Worm (Caenorhabditis elegans) whole organism, mixed stage, embryonic: ENCODE measurements around the gene T09F5.10.

ENCODE experiments used
- M03D4.4 ChIP-seq: sonication (generic microtip); optimal IDR thresholded peaks from 2 replicates; lab custom pipeline; 2017; ENCODE audit warnings: mild to moderate bottlenecking, missing genetic modification characterization, missing compliant biosample characterization
- bed-3 ChIP-seq: fragments of 200-800 bp; sonication (Bioruptor generic); optimal IDR thresholded peaks from 3 replicates; lab custom pipeline; 2018; ENCODE audit warnings: mild to moderate bottlenecking, missing genetic modification characterization, moderate library complexity, missing compliant biosample characterization
- ceh-39 ChIP-seq: fragments of 150-350 bp; optimal IDR thresholded peaks from 2 replicates; lab custom pipeline; 2014; ENCODE audit warnings: missing biosample characterization, missing genetic modification characterization
- ceh-43 ChIP-seq: fragments of 200-800 bp; sonication (Bioruptor generic); optimal IDR thresholded peaks from 2 replicates; lab custom pipeline; 2018; ENCODE audit warnings: mild to moderate bottlenecking, missing genetic modification characterization, moderate library complexity, missing compliant biosample characterization
- ceh-83 ChIP-seq: fragments of 200-800 bp; sonication (Bioruptor generic); optimal IDR thresholded peaks from 2 replicates; lab custom pipeline; 2018; ENCODE audit warnings: mild to moderate bottlenecking, missing genetic modification characterization, missing compliant biosample characterization
- ces-1 ChIP-seq: fragments of 150-350 bp; optimal IDR thresholded peaks from 2 replicates; lab custom pipeline; 2014; ENCODE audit warnings: missing biosample characterization, missing genetic modification reagents, missing genetic modification characterization
- cnd-1 ChIP-seq: fragments of 200-800 bp; sonication (Bioruptor generic); optimal IDR thresholded peaks from 2 replicates; lab custom pipeline; 2018; ENCODE audit warnings: mild to moderate bottlenecking, missing genetic modification characterization, missing compliant biosample characterization
- drap-1 ChIP-seq: fragments of 200-800 bp; sonication (Bioruptor generic); optimal IDR thresholded peaks from 3 replicates; lab custom pipeline; 2018; ENCODE audit warnings: mild to moderate bottlenecking, missing genetic modification characterization, missing compliant biosample characterization
- elt-1 ChIP-seq: sonication (generic microtip); optimal IDR thresholded peaks from 2 replicates; lab custom pipeline; 2017; ENCODE audit warnings: missing genetic modification characterization, mild to moderate bottlenecking, missing compliant biosample characterization, antibody characterized with exemption, moderate library complexity, borderline replicate concordance; ENCODE audit not compliant: insufficient read depth
- elt-3 ChIP-seq: fragments of 150-350 bp; optimal IDR thresholded peaks from 2 replicates; lab custom pipeline; 2014; ENCODE audit warnings: missing biosample characterization, missing genetic modification characterization
- hlh-1 ChIP-seq: fragments of 150-350 bp; optimal IDR thresholded peaks from 2 replicates; lab custom pipeline; 2014; ENCODE audit warnings: missing biosample characterization, missing genetic modification reagents, missing genetic modification characterization
- lin-13 ChIP-seq: fragments of 150-350 bp; optimal IDR thresholded peaks from 2 replicates; lab custom pipeline; 2014; ENCODE audit warnings: missing biosample characterization, missing genetic modification characterization
- lin-32 ChIP-seq: fragments of 200-800 bp; sonication (Bioruptor generic); optimal IDR thresholded peaks from 2 replicates; lab custom pipeline; 2018; ENCODE audit warnings: mild to moderate bottlenecking, missing genetic modification characterization, missing compliant biosample characterization
- lsy-2 ChIP-seq: fragments of 150-350 bp; optimal IDR thresholded peaks from 2 replicates; lab custom pipeline; 2014; ENCODE audit warnings: missing biosample characterization, missing genetic modification characterization
- mab-5 ChIP-seq: fragments of 150-350 bp; optimal IDR thresholded peaks from 2 replicates; lab custom pipeline; 2014; ENCODE audit warnings: missing biosample characterization, missing genetic modification characterization
- mep-1 ChIP-seq: fragments of 150-350 bp; optimal IDR thresholded peaks from 2 replicates; lab custom pipeline; 2017; ENCODE audit warnings: missing biosample characterization, missing genetic modification reagents, missing genetic modification characterization, inconsistent platforms
- mls-2 ChIP-seq: sonication (generic microtip); optimal IDR thresholded peaks from 2 replicates; lab custom pipeline; 2016; ENCODE audit warnings: mild to moderate bottlenecking, missing genetic modification characterization, moderate library complexity, missing compliant biosample characterization
- nhr-12 ChIP-seq: fragments of 150-350 bp; optimal IDR thresholded peaks from 2 replicates; lab custom pipeline; 2014; ENCODE audit warnings: missing biosample characterization, missing genetic modification characterization
- nhr-2 ChIP-seq: fragments of 150-350 bp; optimal IDR thresholded peaks from 2 replicates; lab custom pipeline; 2014; ENCODE audit warnings: missing biosample characterization, missing genetic modification characterization
- nhr-237 ChIP-seq: fragments of 150-350 bp; optimal IDR thresholded peaks from 2 replicates; lab custom pipeline; 2014; ENCODE audit warnings: missing biosample characterization, missing genetic modification characterization
- nhr-76 ChIP-seq: sonication (generic microtip); optimal IDR thresholded peaks from 2 replicates; lab custom pipeline; 2017; ENCODE audit warnings: missing biosample characterization, missing genetic modification characterization
- pha-4 ChIP-seq: fragments of 150-350 bp; optimal IDR thresholded peaks from 2 replicates; lab custom pipeline; 2018; ENCODE audit warnings: missing biosample characterization, missing genetic modification reagents, missing genetic modification characterization
- sem-2 ChIP-seq: fragments of 200-800 bp; sonication (Bioruptor generic); optimal IDR thresholded peaks from 2 replicates; lab custom pipeline; 2018; ENCODE audit warnings: mild to moderate bottlenecking, missing genetic modification characterization, missing compliant biosample characterization
- sptf-1 ChIP-seq: sonication (generic microtip); optimal IDR thresholded peaks from 2 replicates; lab custom pipeline; 2017; ENCODE audit warnings: mild to moderate bottlenecking, missing genetic modification characterization, moderate library complexity, missing compliant biosample characterization
- tbx-8 ChIP-seq: fragments of 200-800 bp; sonication (Bioruptor generic); optimal IDR thresholded peaks from 2 replicates; lab custom pipeline; 2018; ENCODE audit warnings: mild to moderate bottlenecking, missing genetic modification characterization, moderate library complexity, missing compliant biosample characterization
- unc-120 ChIP-seq: sonication (generic microtip); optimal IDR thresholded peaks from 2 replicates; lab custom pipeline; 2017; ENCODE audit warnings: missing genetic modification characterization, missing compliant biosample characterization; ENCODE audit not compliant: poor library complexity, severe bottlenecking
- unc-62 ChIP-seq: fragments of 150-350 bp; optimal IDR thresholded peaks from 2 replicates; lab custom pipeline; 2014; ENCODE audit warnings: missing biosample characterization, missing genetic modification reagents, missing genetic modification characterization
- zip-8 ChIP-seq: fragments of 150-350 bp; optimal IDR thresholded peaks from 2 replicates; lab custom pipeline; 2014; ENCODE audit warnings: missing biosample characterization, missing genetic modification characterization
- ztf-11 ChIP-seq: fragments of 150-350 bp; optimal IDR thresholded peaks from 2 replicates; lab custom pipeline; 2014; ENCODE audit warnings: missing biosample characterization, missing genetic modification characterization

The T09F5.10 gene

DNA sequence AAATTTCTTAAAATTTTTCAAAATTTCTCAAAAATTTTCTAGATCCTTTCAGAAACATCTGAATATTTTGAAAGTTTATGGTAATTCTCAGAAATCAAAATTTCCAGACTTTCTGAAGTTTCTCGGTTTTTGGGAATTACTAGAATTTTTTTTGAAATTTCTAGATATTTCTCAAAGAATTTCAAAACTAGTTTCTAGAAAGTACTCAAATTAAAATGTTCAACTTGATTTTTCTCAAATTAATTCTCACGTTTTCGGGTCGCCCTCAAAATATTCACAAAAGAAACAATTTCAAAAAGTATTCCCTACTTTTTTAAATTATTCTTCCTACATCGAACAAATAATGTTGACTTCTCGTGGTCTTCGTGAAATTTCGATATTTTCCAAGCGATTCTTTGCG, at the start of gene T09F5.10:
Gene T09F5.10 (plus strand): TSS at position 301 of the 400 bp plus-strand sequence.
- no peak for TF ChIP-seq nhr-2 (tag; lab: Kevin White, UChicago)
- no peak for TF ChIP-seq pha-4 (tag; lab: Kevin White, UChicago)
- no peak for TF ChIP-seq ztf-11 (tag; lab: Kevin White, UChicago)
- TF ChIP-seq lin-32: no peak
- TF ChIP-seq nhr-12 (tag; lab: Kevin White, UChicago): no peak
- no peak for TF ChIP-seq mep-1

DNA sequence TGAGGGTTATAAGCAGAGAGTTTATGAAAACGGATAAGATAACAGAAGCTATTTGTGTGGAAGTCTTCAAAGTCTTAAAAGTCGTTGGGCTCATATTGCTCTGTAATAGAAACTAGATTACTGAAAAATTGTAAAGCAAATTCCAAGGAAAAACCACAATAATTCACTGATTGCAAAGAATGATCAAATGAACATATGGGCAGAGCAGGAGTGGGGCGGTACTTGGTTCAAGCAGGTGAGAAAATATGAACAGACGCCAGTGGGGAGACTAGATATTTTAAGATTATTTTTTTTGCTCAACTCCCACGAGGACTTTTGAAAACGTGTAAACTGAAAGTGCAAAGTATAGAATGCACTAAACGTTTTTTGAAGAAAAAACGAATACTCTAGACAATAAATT, 47.4 kb upstream of the T09F5.10 start, which contains the start of gene str-171:
Gene str-171 (minus strand): TSS at position 101 of the 400 bp plus-strand sequence.
- TF ChIP-seq zip-8 (tag; lab: Kevin White, UChicago) (no peak), drap-1 (GFP tag; lab: Kevin White, UChicago) (no peak), nhr-76 (no peak), M03D4.4 (tag; lab: Kevin White, UChicago) (no peak), cnd-1 (tag; lab: Kevin White, UChicago) (no peak), elt-1 (tag; lab: Kevin White, UChicago) (no peak), mep-1 (no peak)

DNA sequence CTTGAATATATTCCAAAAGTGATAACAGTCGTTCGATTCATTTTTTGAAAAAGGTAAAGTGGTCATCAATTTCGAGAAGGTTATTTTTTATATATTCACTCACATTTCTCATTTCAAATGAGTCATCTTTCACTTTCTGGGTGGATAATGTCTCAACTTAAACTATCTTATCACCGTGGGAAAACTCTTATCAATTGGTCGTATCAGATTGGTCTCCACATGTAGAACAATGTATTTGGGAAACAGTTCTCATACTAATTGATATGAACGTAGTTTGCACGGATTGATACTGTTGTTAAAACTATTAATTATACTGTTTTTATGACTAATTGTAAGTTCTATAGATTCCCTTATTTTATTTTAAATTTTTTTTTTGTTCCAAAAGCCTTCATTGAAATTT, 46.0 kb upstream of the T09F5.10 start:
- TF ChIP-seq ceh-43 (GFP tag; lab: Kevin White, UChicago): no peak

DNA sequence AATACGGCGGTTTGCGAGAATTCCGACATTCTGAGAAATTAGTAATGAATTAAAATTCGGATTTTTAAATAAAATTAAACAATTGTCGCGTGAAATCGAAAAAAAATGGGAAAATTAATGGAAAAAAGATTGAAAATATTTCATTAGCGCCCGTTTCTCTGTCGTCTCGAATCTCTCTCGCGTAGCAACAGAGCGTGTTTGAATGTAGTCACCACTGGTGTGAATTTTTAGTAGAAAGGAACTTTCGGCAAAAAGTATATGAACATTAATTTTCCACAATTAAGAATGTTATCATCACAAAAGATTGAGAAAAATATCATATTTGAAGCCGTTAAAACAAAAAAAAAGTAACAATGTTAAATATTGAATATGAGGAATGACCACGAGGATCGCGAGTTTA, 43.1 kb upstream of the T09F5.10 start, which contains the start of gene aipl-1:
Gene aipl-1 (minus strand): TSS at position 30 of the 400 bp plus-strand sequence.
- no peak for TF ChIP-seq drap-1 (GFP tag; lab: Kevin White, UChicago)
- peak; percentile 21 for TF ChIP-seq ceh-39
- no peak for TF ChIP-seq elt-1 (tag; lab: Kevin White, UChicago)
- TF ChIP-seq mab-5: no peak
- TF ChIP-seq ces-1 (GFP tag; lab: Kevin White, UChicago): peak; percentile 83
- TF ChIP-seq pha-4 (tag; lab: Kevin White, UChicago): peak; percentile 46
- peak; percentile 71 for TF ChIP-seq lsy-2 (tag; lab: Kevin White, UChicago)
- TF ChIP-seq nhr-12 (tag; lab: Kevin White, UChicago): no peak
- TF ChIP-seq sptf-1 (tag; lab: Kevin White, UChicago): peak; percentile 2
- no peak for TF ChIP-seq tbx-8 (GFP tag; lab: Kevin White, UChicago)
- peak; percentile 21 for TF ChIP-seq lin-13 (tag; lab: Kevin White, UChicago)
- no peak for TF ChIP-seq sem-2 (GFP tag; lab: Kevin White, UChicago)
- peak; percentile 27 for TF ChIP-seq hlh-1 (tag; lab: Kevin White, UChicago)
- TF ChIP-seq ceh-83 (GFP tag; lab: Kevin White, UChicago): no peak
- TF ChIP-seq mep-1: peak; percentile 80
- TF ChIP-seq bed-3 (GFP tag; lab: Kevin White, UChicago): no peak
- peak; percentile 62 for TF ChIP-seq nhr-237 (tag; lab: Kevin White, UChicago)

DNA sequence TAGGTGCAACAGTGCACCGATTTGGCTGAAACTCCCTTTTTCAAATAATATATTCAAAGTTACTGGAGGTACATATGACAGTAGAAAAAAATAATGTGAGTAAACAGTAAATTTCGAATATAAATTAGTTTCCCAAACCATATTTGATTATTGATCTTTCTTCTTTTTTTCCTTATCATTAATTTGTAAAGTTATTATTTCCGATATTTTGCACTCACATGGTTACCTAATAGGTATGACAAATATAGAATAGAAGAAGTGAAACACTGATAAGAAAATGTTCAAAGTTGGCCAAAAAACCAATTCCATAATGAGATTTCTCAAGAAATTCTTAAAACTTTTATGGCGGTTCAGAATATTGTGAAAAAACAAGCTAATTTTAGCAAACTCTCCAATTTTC, 40.0 kb upstream of the T09F5.10 start:
- TF ChIP-seq drap-1 (GFP tag; lab: Kevin White, UChicago) (no peak), lin-32 (no peak), sem-2 (GFP tag; lab: Kevin White, UChicago) (no peak), unc-120 (tag; lab: Kevin White, UChicago) (no peak), elt-3 (tag; lab: Kevin White, UChicago) (no peak), ceh-39 (no peak)

DNA sequence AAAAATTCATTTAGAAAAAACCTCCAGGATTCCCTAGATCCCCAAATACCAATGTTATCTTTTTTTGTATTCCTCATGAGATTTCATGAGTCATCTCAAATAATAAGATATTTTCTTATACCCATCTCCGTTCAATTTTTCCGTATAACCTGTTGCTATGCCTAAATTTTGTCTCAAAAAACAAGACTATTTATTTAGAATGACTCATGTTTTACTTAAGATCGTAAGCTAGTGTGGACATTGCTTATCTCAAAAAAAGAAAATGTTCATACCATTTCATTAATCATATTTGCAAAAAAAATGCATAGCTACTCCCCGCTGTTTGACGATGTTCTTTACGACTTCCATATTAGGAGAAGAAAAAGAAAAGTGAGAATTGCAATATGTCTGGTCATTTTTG, 39.6 kb upstream of the T09F5.10 start, which contains the start of gene K08F9.3:
Gene K08F9.3 (plus strand): TSS at position 301 of the 400 bp plus-strand sequence.
- TF ChIP-seq lin-13 (tag; lab: Kevin White, UChicago) (no peak), unc-62 (GFP tag; lab: Kevin White, UChicago) (no peak), hlh-1 (tag; lab: Kevin White, UChicago) (no peak), drap-1 (GFP tag; lab: Kevin White, UChicago) (no peak), lsy-2 (tag; lab: Kevin White, UChicago) (no peak), mep-1 (no peak), M03D4.4 (tag; lab: Kevin White, UChicago) (no peak), lin-32 (no peak), ceh-39 (no peak), sem-2 (GFP tag; lab: Kevin White, UChicago) (no peak), mls-2 (tag; lab: Kevin White, UChicago) (no peak)
